Fruit fly (Drosophila melanogaster) whole organism, embryonic: ENCODE data around the gene CG10274.

Experiments used
- Bgb ChIP-seq: fragments of 200-800 bp; sonication (Bioruptor generic); IDR thresholded peaks from 2 replicates; pipeline ENCODE4 v1.3.6; 2022; ENCODE audit warnings: missing biosample characterization, missing genetic modification characterization; ENCODE audit not compliant: partially characterized antibody
- Blimp-1 ChIP-seq: fragments of 200-800 bp; sonication (Bioruptor generic); optimal IDR thresholded peaks from 3 replicates; lab custom pipeline; 2018; ENCODE audit warnings: missing biosample characterization, missing genetic modification characterization, mild to moderate bottlenecking, moderate library complexity, missing genetic modification reagents
- CG10147 ChIP-seq: fragments of 200-800 bp; sonication (Bioruptor generic); optimal IDR thresholded peaks from 2 replicates; lab custom pipeline; 2019; ENCODE audit warnings: missing biosample characterization, mild to moderate bottlenecking, missing genetic modification characterization, moderate library complexity
- CG10366 ChIP-seq: fragments of 200-800 bp; sonication (Bioruptor generic); IDR thresholded peaks from 2 replicates; pipeline ENCODE4 v1.3.6; 2022; ENCODE audit warnings: missing biosample characterization, missing genetic modification characterization
- CG10979 ChIP-seq: fragments of 200-800 bp; sonication (Bioruptor generic); optimal IDR thresholded peaks from 2 replicates; lab custom pipeline; 2018; ENCODE audit warnings: missing biosample characterization, mild to moderate bottlenecking, missing genetic modification characterization, moderate library complexity
- CG1233 ChIP-seq: fragments of 200-800 bp; sonication (Bioruptor generic); optimal IDR thresholded peaks from 4 replicates; lab custom pipeline; 2018; ENCODE audit warnings: missing biosample characterization, mild to moderate bottlenecking, missing genetic modification characterization
- CG12659 ChIP-seq: fragments of 200-800 bp; sonication (Bioruptor generic); optimal IDR thresholded peaks from 3 replicates; lab custom pipeline; 2017; ENCODE audit warnings: mild to moderate bottlenecking, missing biosample characterization, missing genetic modification reagents, missing genetic modification characterization
- CG13287 ChIP-seq: fragments of 200-800 bp; sonication (Bioruptor generic); IDR thresholded peaks from 2 replicates; pipeline ENCODE4 v1.3.6; 2022; ENCODE audit warnings: missing biosample characterization, missing genetic modification characterization; ENCODE audit not compliant: partially characterized antibody
- CG1529 ChIP-seq: fragments of 200-800 bp; sonication (Bioruptor generic); optimal IDR thresholded peaks from 3 replicates; lab custom pipeline; 2018; ENCODE audit warnings: missing biosample characterization, missing genetic modification characterization
- CG16863 ChIP-seq: fragments of 200-800 bp; sonication (Bioruptor generic); optimal IDR thresholded peaks from 3 replicates; lab custom pipeline; 2016; ENCODE audit warnings: missing biosample characterization, missing genetic modification characterization
- CG17802 ChIP-seq: fragments of 200-800 bp; sonication (Bioruptor generic); optimal IDR thresholded peaks from 2 replicates; lab custom pipeline; 2018; ENCODE audit warnings: missing biosample characterization, mild to moderate bottlenecking, missing genetic modification characterization, moderate library complexity
- CG18619 ChIP-seq: fragments of 200-800 bp; sonication (Bioruptor generic); optimal IDR thresholded peaks from 3 replicates; lab custom pipeline; 2017; ENCODE audit warnings: missing biosample characterization, mild to moderate bottlenecking, missing genetic modification characterization
- CG2712 ChIP-seq: fragments of 200-800 bp; optimal IDR thresholded peaks from 3 replicates; lab custom pipeline; 2019; ENCODE audit warnings: missing biosample characterization, mild to moderate bottlenecking, missing genetic modification characterization, moderate library complexity
- CG34376 ChIP-seq: fragments of 200-800 bp; sonication (Bioruptor generic); optimal IDR thresholded peaks from 2 replicates; lab custom pipeline; 2018; ENCODE audit warnings: missing biosample characterization, mild to moderate bottlenecking, missing genetic modification characterization
- CG43689 ChIP-seq: fragments of 200-800 bp; sonication (Bioruptor generic); IDR thresholded peaks from 2 replicates; pipeline ENCODE4 v1.3.6; 2022; ENCODE audit warnings: missing biosample characterization, missing genetic modification characterization
- CG8089 ChIP-seq: fragments of 200-800 bp; sonication (Bioruptor generic); optimal IDR thresholded peaks from 3 replicates; lab custom pipeline; 2016; ENCODE audit warnings: missing biosample characterization, missing genetic modification characterization
- CG8924 ChIP-seq: fragments of 200-800 bp; optimal IDR thresholded peaks from 3 replicates; lab custom pipeline; 2019; ENCODE audit warnings: missing biosample characterization, mild to moderate bottlenecking, missing genetic modification characterization, moderate library complexity
- CG9437 ChIP-seq: fragments of 200-800 bp; sonication (Bioruptor generic); optimal IDR thresholded peaks from 2 replicates; lab custom pipeline; 2018; ENCODE audit warnings: missing biosample characterization, mild to moderate bottlenecking, missing genetic modification characterization
- CG9932 ChIP-seq: fragments of 200-800 bp; sonication (Bioruptor generic); IDR thresholded peaks from 2 replicates; pipeline ENCODE4 v1.3.6; 2022; ENCODE audit warnings: missing biosample characterization, missing genetic modification characterization
- Dbx ChIP-seq: fragments of 200-800 bp; sonication (Bioruptor generic); IDR thresholded peaks from 3 replicates; pipeline ENCODE4 v1.3.6; 2022; ENCODE audit warnings: missing biosample characterization, missing genetic modification characterization
- GATAe ChIP-seq: fragments of 200-800 bp; sonication (Bioruptor generic); conservative IDR thresholded peaks from 2 replicates; pipeline ENCODE4 v1.3.6; 2022; ENCODE audit warnings: missing biosample characterization, missing genetic modification characterization
- Gug ChIP-seq: fragments of 200-800 bp; sonication (Bioruptor generic); IDR thresholded peaks from 4 replicates; pipeline ENCODE4 v1.3.6; 2022; ENCODE audit warnings: missing biosample characterization, missing genetic modification characterization
- H15 ChIP-seq: fragments of 200-800 bp; sonication (Bioruptor generic); IDR thresholded peaks from 3 replicates; pipeline ENCODE4 v1.3.6; 2022; ENCODE audit warnings: missing biosample characterization, missing genetic modification characterization
- Nf-YB ChIP-seq: fragments of 200-800 bp; sonication (Bioruptor generic); optimal IDR thresholded peaks from 3 replicates; lab custom pipeline; 2019; ENCODE audit warnings: missing biosample characterization, mild to moderate bottlenecking, missing genetic modification characterization, moderate library complexity
- Ptx1 ChIP-seq: fragments of 200-800 bp; sonication (Bioruptor generic); IDR thresholded peaks from 2 replicates; pipeline ENCODE4 v1.3.6; 2022; ENCODE audit warnings: missing biosample characterization, missing genetic modification characterization
- Six4 ChIP-seq: fragments of 200-800 bp; sonication (Bioruptor generic); optimal IDR thresholded peaks from 2 replicates; lab custom pipeline; 2016; ENCODE audit warnings: missing biosample characterization, missing genetic modification characterization
- Tbp ChIP-seq: fragments of >200 bp; optimal IDR thresholded peaks from 2 replicates; lab custom pipeline; 2018; ENCODE audit warnings: missing biosample characterization, missing genetic modification characterization
- Xrp1 ChIP-seq: fragments of 200-800 bp; sonication (Bioruptor generic); IDR thresholded peaks from 2 replicates; pipeline ENCODE4 v1.3.6; 2022; ENCODE audit warnings: missing biosample characterization, missing genetic modification characterization
- az2 ChIP-seq: fragments of 200-800 bp; sonication (Bioruptor generic); optimal IDR thresholded peaks from 3 replicates; lab custom pipeline; 2016; ENCODE audit warnings: missing biosample characterization, missing genetic modification characterization
- bigmax ChIP-seq: fragments of 200-800 bp; sonication (Bioruptor generic); optimal IDR thresholded peaks from 2 replicates; lab custom pipeline; 2018; ENCODE audit warnings: missing biosample characterization, mild to moderate bottlenecking, missing genetic modification characterization
- caup ChIP-seq: fragments of 200-800 bp; sonication (Bioruptor generic); optimal IDR thresholded peaks from 3 replicates; lab custom pipeline; 2017; ENCODE audit warnings: missing biosample characterization, mild to moderate bottlenecking, missing genetic modification characterization, moderate library complexity; ENCODE audit not compliant: severe bottlenecking
- danr ChIP-seq: fragments of 200-800 bp; sonication (Bioruptor generic); IDR thresholded peaks from 2 replicates; pipeline ENCODE4 v1.3.6; 2022; ENCODE audit warnings: missing biosample characterization, missing genetic modification characterization
- eyg ChIP-seq: fragments of 200-800 bp; sonication (Bioruptor generic); optimal IDR thresholded peaks from 3 replicates; lab custom pipeline; 2016; ENCODE audit warnings: missing biosample characterization, missing genetic modification characterization
- gce ChIP-seq: fragments of 200-800 bp; sonication (Bioruptor generic); IDR thresholded peaks from 3 replicates; pipeline ENCODE4 v1.3.6; 2022; ENCODE audit warnings: missing biosample characterization, missing genetic modification characterization
- gfzf ChIP-seq: fragments of 200-800 bp; sonication (Bioruptor generic); optimal IDR thresholded peaks from 2 replicates; lab custom pipeline; 2016; ENCODE audit warnings: missing biosample characterization, mild to moderate bottlenecking, missing genetic modification characterization, moderate library complexity
- gro ChIP-seq: fragments of 200-800 bp; sonication (Bioruptor generic); optimal IDR thresholded peaks from 2 replicates; lab custom pipeline; 2016; ENCODE audit warnings: missing biosample characterization, missing genetic modification characterization
- gt ChIP-seq: fragments of 200-800 bp; sonication (Bioruptor generic); IDR thresholded peaks from 2 replicates; pipeline ENCODE4 v1.3.6; 2022; ENCODE audit warnings: missing biosample characterization, missing genetic modification characterization
- knrl ChIP-seq: fragments of 200-800 bp; sonication (Bioruptor generic); IDR thresholded peaks from 3 replicates; pipeline ENCODE4 v1.3.6; 2022; ENCODE audit warnings: missing biosample characterization, missing genetic modification characterization; ENCODE audit not compliant: partially characterized antibody
- lbe ChIP-seq: fragments of 200-800 bp; sonication (Bioruptor generic); optimal IDR thresholded peaks from 2 replicates; lab custom pipeline; 2016; ENCODE audit warnings: missing biosample characterization, mild to moderate bottlenecking, missing genetic modification characterization
- lilli ChIP-seq: fragments of 200-800 bp; sonication (Bioruptor generic); optimal IDR thresholded peaks from 3 replicates; lab custom pipeline; 2016; ENCODE audit warnings: missing biosample characterization, missing genetic modification characterization
- lmd ChIP-seq: fragments of 200-800 bp; sonication (Bioruptor generic); IDR thresholded peaks from 2 replicates; pipeline ENCODE4 v1.3.6; 2022; ENCODE audit warnings: missing biosample characterization, missing genetic modification characterization
- lov ChIP-seq, 2 experiments: fragments of 200-800 bp in 1 of 2; fragments of >200 bp in 1 of 2; sonication (Bioruptor generic) in 1 of 2; IDR thresholded peaks in 1 of 2; optimal IDR thresholded peaks in 1 of 2; 2 replicates in 1 of 2; 3 replicates in 1 of 2; pipeline versions ENCODE4 v1.3.6 to Lab custom; 2017 to 2022; ENCODE audit warnings: missing biosample characterization in 1 of 2, missing genetic modification characterization in 1 of 2
- pb ChIP-seq: fragments of 200-800 bp; sonication (Bioruptor generic); optimal IDR thresholded peaks from 3 replicates; lab custom pipeline; 2016; ENCODE audit warnings: missing biosample characterization, missing genetic modification characterization
- phol ChIP-seq: fragments of 200-800 bp; sonication (Bioruptor generic); optimal IDR thresholded peaks from 3 replicates; lab custom pipeline; 2018; ENCODE audit warnings: missing biosample characterization, mild to moderate bottlenecking, missing genetic modification characterization, moderate library complexity
- run ChIP-seq: fragments of 200-800 bp; sonication (Bioruptor generic); optimal IDR thresholded peaks from 3 replicates; lab custom pipeline; 2018; ENCODE audit warnings: missing biosample characterization, mild to moderate bottlenecking, missing genetic modification characterization
- scrt ChIP-seq: fragments of 200-800 bp; sonication (Bioruptor generic); optimal IDR thresholded peaks from 2 replicates; lab custom pipeline; 2018; ENCODE audit warnings: missing biosample characterization, mild to moderate bottlenecking, missing genetic modification characterization, moderate library complexity
- stc ChIP-seq: fragments of 200-800 bp; sonication (Bioruptor generic); IDR thresholded peaks from 2 replicates; pipeline ENCODE4 v1.3.6; 2022; ENCODE audit warnings: missing biosample characterization, missing genetic modification characterization
- tgo ChIP-seq: fragments of 200-800 bp; sonication (Bioruptor generic); IDR thresholded peaks from 3 replicates; pipeline ENCODE4 v1.3.6; 2022; ENCODE audit warnings: missing biosample characterization, missing genetic modification characterization
- vvl ChIP-seq: fragments of 200-800 bp; sonication (Bioruptor generic); IDR thresholded peaks from 2 replicates; pipeline ENCODE4 v1.3.6; 2022; ENCODE audit warnings: missing biosample characterization, missing genetic modification characterization
- z ChIP-seq: fragments of 200-800 bp; sonication (Bioruptor generic); IDR thresholded peaks from 3 replicates; pipeline ENCODE4 v1.3.6; 2022; ENCODE audit warnings: missing biosample characterization, missing genetic modification characterization
- zfh1 ChIP-seq: fragments of 200-800 bp; sonication (Bioruptor generic); IDR thresholded peaks from 3 replicates; pipeline ENCODE4 v1.3.6; 2022; ENCODE audit warnings: missing biosample characterization, missing genetic modification characterization

The CG10274 gene

DNA sequence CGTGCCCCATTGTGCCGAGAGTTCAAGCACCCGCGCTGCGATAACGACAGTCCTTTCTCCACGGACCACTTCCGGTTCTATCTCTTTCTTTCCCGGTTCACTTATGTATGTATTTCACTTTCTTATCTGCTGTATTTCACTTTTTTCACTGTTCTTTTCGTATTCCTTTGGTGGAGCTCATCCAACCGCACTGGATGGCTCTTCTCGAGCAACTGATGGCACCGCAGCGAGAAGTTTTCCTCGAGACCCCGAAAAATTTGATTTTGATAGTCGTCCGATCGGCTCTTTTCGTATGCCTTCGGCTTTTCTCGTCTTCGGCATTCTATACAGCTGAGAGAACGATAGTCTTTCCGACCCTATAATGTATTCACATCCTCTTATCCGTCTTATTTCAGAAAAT is 36.2 kb upstream of the CG10274 start, which contains the start of gene LanA (continued):
- TF ChIP-seq GATAe (GFP tag; lab: Robert Waterston, UW) (no peak), Tbp (GFP tag; lab: Kevin White, UChicago) (no peak), zfh1 (no peak), eyg (peak; percentile 17), CG34376 (GFP tag; lab: Kevin White, UChicago) (peak; percentile 61), CG8089 (no peak), CG17802 (tag; lab: Kevin White, UChicago) (no peak), Xrp1 (GFP tag; lab: Robert Waterston, UW) (0 out of 2 replicates have a peak, but pooled peaks have one; percentile 26), gt (GFP tag; lab: Robert Waterston, UW) (no peak), CG10979 (tag; lab: Kevin White, UChicago) (no peak), CG10147 (GFP tag; lab: Kevin White, UChicago) (no peak), CG13287 (GFP tag; lab: Robert Waterston, UW) (no peak; the same call in 1 of the 2 replicates), tgo (GFP tag; lab: Robert Waterston, UW) (no peak), run (tag; lab: Kevin White, UChicago) (no peak), CG1529 (GFP tag; lab: Kevin White, UChicago) (no peak), phol (tag; lab: Kevin White, UChicago) (no peak), CG8924 (no peak), CG12659 (GFP tag; lab: Kevin White, UChicago) (no peak), gce (GFP tag; lab: Robert Waterston, UW) (0 out of 3 replicates have a peak, but pooled peaks have one; percentile 46), lov (optimal IDR thresholded peaks at IDR 0.05; lab: Kevin White, UChicago) (no peak), lov (GFP tag; IDR thresholded peaks at IDR 0.05; lab: Robert Waterston, UW) (no peak), vvl (GFP tag; lab: Robert Waterston, UW) (peak; percentile 18; the same call in 1 of the 2 replicates), CG43689 (GFP tag; lab: Robert Waterston, UW) (no peak), CG9932 (GFP tag; lab: Robert Waterston, UW) (no peak), Nf-YB (GFP tag; lab: Kevin White, UChicago) (no peak), CG16863 (no peak), pb (GFP tag; lab: Kevin White, UChicago) (no peak), stc (GFP tag; lab: Robert Waterston, UW) (no peak), Blimp-1 (GFP tag; lab: Kevin White, UChicago) (peak; percentile 65), H15 (no peak), gro (no peak), lmd (GFP tag; lab: Robert Waterston, UW) (no peak), CG2712 (tag; lab: Kevin White, UChicago) (peak; percentile 20), Dbx (GFP tag; lab: Robert Waterston, UW) (no peak), Bgb (GFP tag; lab: Robert Waterston, UW) (peak; percentile 44; the same call in 1 of the 2 replicates), lilli (GFP tag; lab: Kevin White, UChicago) (no peak), CG10366 (GFP tag; lab: Robert Waterston, UW) (no peak), bigmax (no peak), gfzf (GFP tag; lab: Kevin White, UChicago) (no peak), Ptx1 (GFP tag; lab: Robert Waterston, UW) (no peak), az2 (GFP tag; lab: Kevin White, UChicago) (no peak), danr (GFP tag; lab: Robert Waterston, UW) (no peak), scrt (GFP tag; lab: Kevin White, UChicago) (no peak), CG18619 (no peak), knrl (no peak), lbe (no peak), z (GFP tag; lab: Robert Waterston, UW) (peak; percentile 28; the same call in 1 of the 3 replicates), Six4 (no peak), CG1233 (GFP tag; lab: Kevin White, UChicago) (no peak), CG9437 (GFP tag; lab: Kevin White, UChicago) (no peak), Gug (GFP tag; lab: Robert Waterston, UW) (no peak), caup (GFP tag; lab: Kevin White, UChicago) (peak; percentile 32)
